Fruit fly (Drosophila melanogaster): Measurements from ENCODE around the gene SuUR.

- TF ChIP-seq CG10348 (GFP tag; IDR thresholded peaks at IDR 0.05) (no peak), gl (tag; optimal IDR thresholded peaks at IDR 0.05) (no peak), CG34367 (tag; optimal IDR thresholded peaks at IDR 0.05) (no peak)
These were observed 29.8 kb upstream of the SuUR start for dm6 chr3L:11035039-11035438.
